Fruit fly (Drosophila melanogaster): ENCODE measurements around the gene CG18094.
A peak's percentile ranks its signal among the peaks of the same experiment; 100 is the strongest.

CG18094 gene

DNA sequence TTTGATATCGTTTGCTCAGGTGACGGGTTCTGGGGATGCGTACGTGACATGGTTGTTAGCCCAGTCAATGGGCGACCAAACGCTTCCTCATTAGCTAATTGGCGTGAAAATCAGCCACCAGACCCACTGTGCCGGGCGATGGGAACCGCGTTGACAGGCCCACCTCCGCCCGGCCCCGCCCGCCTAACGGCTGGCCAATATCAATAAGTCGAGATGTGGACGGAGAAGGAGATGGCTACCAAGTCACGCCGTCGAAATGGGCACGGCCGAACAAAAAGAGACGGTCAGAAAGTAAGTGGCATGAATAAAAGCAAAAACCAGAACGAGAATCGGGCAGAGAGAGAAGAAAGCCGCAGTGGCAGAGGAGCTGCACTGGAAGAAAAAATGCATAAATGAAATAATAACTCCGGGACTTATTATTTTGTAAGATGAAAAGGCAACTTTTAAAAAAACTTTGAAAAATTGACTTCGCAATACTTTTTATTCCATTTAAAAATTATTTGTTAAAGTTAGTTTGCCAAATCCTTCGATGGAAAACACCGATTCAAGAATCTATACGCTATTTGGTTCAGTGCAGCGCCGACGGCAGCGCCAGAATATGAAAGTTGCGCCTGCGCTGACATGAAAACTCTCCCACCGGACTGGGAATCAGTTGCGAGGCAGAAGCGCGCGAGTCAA, 47.9 kb downstream of the CG18094 start, which contains the start of gene CG13082 (continued):
- TF ChIP-seq gcm2 (GFP tag; optimal IDR thresholded peaks at IDR 0.05), result no peak
- no peak for TF ChIP-seq GATAe (GFP tag; conservative IDR thresholded peaks at IDR 0.05)
- TF ChIP-seq ewg (GFP tag; optimal IDR thresholded peaks at IDR 0.05), result peak; percentile 52
- TF ChIP-seq ken (GFP tag; IDR thresholded peaks at IDR 0.05), result no peak
- no peak for TF ChIP-seq Atf6 (GFP tag; IDR thresholded peaks at IDR 0.05)
- peak; percentile 27 for TF ChIP-seq Dip3 (GFP tag; optimal IDR thresholded peaks at IDR 0.05)
- no peak for TF ChIP-seq jigr1 (GFP tag; IDR thresholded peaks at IDR 0.05)
- TF ChIP-seq Dp (GFP tag; optimal IDR thresholded peaks at IDR 0.05), result no peak
- peak; percentile 54 for TF ChIP-seq dmrt99B (tag; optimal IDR thresholded peaks at IDR 0.05)
- no peak for TF ChIP-seq Nf-YC (tag; optimal IDR thresholded peaks at IDR 0.05)
- peak; percentile 40 for TF ChIP-seq slp2 (GFP tag; optimal IDR thresholded peaks at IDR 0.05)
- TF ChIP-seq ind (GFP tag; optimal IDR thresholded peaks at IDR 0.05), result peak; percentile 33
- TF ChIP-seq CG18619 (GFP tag; optimal IDR thresholded peaks at IDR 0.05), result no peak
- TF ChIP-seq pita (GFP tag; optimal IDR thresholded peaks at IDR 0.05), result no peak
- peak; percentile 26 for TF ChIP-seq Hr3 (GFP tag; optimal IDR thresholded peaks at IDR 0.05)
- TF ChIP-seq CG17612 (GFP tag; IDR thresholded peaks at IDR 0.05), result no peak
- TF ChIP-seq CG11093 (GFP tag; IDR thresholded peaks at IDR 0.05), result no peak
- peak; percentile 85 for TF ChIP-seq CG10979 (tag; optimal IDR thresholded peaks at IDR 0.05)
- peak; percentile 57 for TF ChIP-seq CG33557 (GFP tag; optimal IDR thresholded peaks at IDR 0.05)
- peak; percentile 81 for TF ChIP-seq Xrp1 (GFP tag; IDR thresholded peaks at IDR 0.05)
- TF ChIP-seq slou (GFP tag; optimal IDR thresholded peaks at IDR 0.05), result no peak
- peak; percentile 62 for TF ChIP-seq D19A (tag; optimal IDR thresholded peaks at IDR 0.05)
- no peak for TF ChIP-seq Adf1 (GFP tag; IDR thresholded peaks at IDR 0.05)
- TF ChIP-seq so (GFP tag; IDR thresholded peaks at IDR 0.05), result no peak
- TF ChIP-seq oc (tag; optimal IDR thresholded peaks at IDR 0.05), result peak; percentile 50
- TF ChIP-seq klu (GFP tag; IDR thresholded peaks at IDR 0.05), result no peak
- TF ChIP-seq trem (tag; optimal IDR thresholded peaks at IDR 0.05), result peak; percentile 56
- peak in 1 of 2 experiments; percentile 2 for TF ChIP-seq Hr51 (GFP tag; optimal IDR thresholded peaks at IDR 0.05)
- TF ChIP-seq Mes4 (GFP tag; optimal IDR thresholded peaks at IDR 0.05), result peak; percentile 40
- peak; percentile 25 for TF ChIP-seq CG1233 (GFP tag; optimal IDR thresholded peaks at IDR 0.05)
- TF ChIP-seq ems (GFP tag; optimal IDR thresholded peaks at IDR 0.05), result no peak
- TF ChIP-seq CG3065 (GFP tag; optimal IDR thresholded peaks at IDR 0.05), result no peak
- no peak for TF ChIP-seq p53 (GFP tag; optimal IDR thresholded peaks at IDR 0.05)
- peak; percentile 65 for TF ChIP-seq zfh1 (GFP tag; IDR thresholded peaks at IDR 0.05)
- no peak for TF ChIP-seq schlank (tag; optimal IDR thresholded peaks at IDR 0.05)
- no peak for TF ChIP-seq CG18764 (GFP tag; optimal IDR thresholded peaks at IDR 0.05)
- peak; percentile 27 for TF ChIP-seq CG8944 (GFP tag; optimal IDR thresholded peaks at IDR 0.05)
- no peak for TF ChIP-seq cato (GFP tag; optimal IDR thresholded peaks at IDR 0.05; ENCODE audit: borderline replicate concordance)
- peak; percentile 65 for TF ChIP-seq crol (GFP tag; IDR thresholded peaks at IDR 0.05)
- no peak for TF ChIP-seq shn (GFP tag; optimal IDR thresholded peaks at IDR 0.05)
- no peak for TF ChIP-seq CG14965 (GFP tag; optimal IDR thresholded peaks at IDR 0.05; ENCODE audit: borderline replicate concordance)
- TF ChIP-seq Vsx1 (GFP tag; optimal IDR thresholded peaks at IDR 0.05), result peak; percentile 34
- no peak for TF ChIP-seq CG12299 (tag; optimal IDR thresholded peaks at IDR 0.05)
- TF ChIP-seq dpn (GFP tag; optimal IDR thresholded peaks at IDR 0.05), result peak in 1 of 2 experiments; percentile 9
- TF ChIP-seq grau (tag; optimal IDR thresholded peaks at IDR 0.05), result peak; percentile 57
- TF ChIP-seq tup (GFP tag; optimal IDR thresholded peaks at IDR 0.05), result peak; percentile 10
- no peak for TF ChIP-seq zfh2 (GFP tag; optimal IDR thresholded peaks at IDR 0.05)
- TF ChIP-seq unpg (GFP tag; optimal IDR thresholded peaks at IDR 0.05), result peak; percentile 63
- TF ChIP-seq Mrtf (GFP tag; IDR thresholded peaks at IDR 0.05), result no peak
- peak; percentile 77 for TF ChIP-seq CG17361 (GFP tag; IDR thresholded peaks at IDR 0.05)
- TF ChIP-seq stwl (tag; optimal IDR thresholded peaks at IDR 0.05), result no peak
